Worm (Caenorhabditis elegans) whole organism, young adult: ENCODE measurements around the gene ugt-23.

Experiments used
- F10E7.11 ChIP-seq: sonication (generic microtip); optimal IDR thresholded peaks from 2 replicates; lab custom pipeline; 2017; ENCODE audit warnings: mild to moderate bottlenecking, missing genetic modification characterization, moderate library complexity, missing compliant biosample characterization
- F33H1.4 ChIP-seq: fragments of 200-800 bp; sonication (Bioruptor generic); IDR thresholded peaks from 2 replicates; pipeline ENCODE4 v1.3.6; 2022; ENCODE audit warnings: missing genetic modification reagents, missing genetic modification characterization, missing compliant biosample characterization
- F49E8.2 ChIP-seq: sonication (generic microtip); optimal IDR thresholded peaks from 3 replicates; lab custom pipeline; 2017; ENCODE audit warnings: missing genetic modification characterization, mild to moderate bottlenecking, missing compliant biosample characterization, antibody characterized with exemption, moderate library complexity; ENCODE audit not compliant: insufficient read depth
- F57A8.1 ChIP-seq: fragments of 200-800 bp; sonication (Bioruptor generic); optimal IDR thresholded peaks from 2 replicates; lab custom pipeline; 2018; ENCODE audit warnings: mild to moderate bottlenecking, missing genetic modification characterization, moderate library complexity, missing compliant biosample characterization
- F57C9.4 ChIP-seq: sonication (generic microtip); optimal IDR thresholded peaks from 2 replicates; lab custom pipeline; 2017; ENCODE audit warnings: mild to moderate bottlenecking, missing genetic modification characterization, missing compliant biosample characterization
- Y79H2A.3 ChIP-seq: fragments of 200-800 bp; sonication (Bioruptor generic); conservative IDR thresholded peaks from 2 replicates; pipeline ENCODE4 v1.3.6; 2022; ENCODE audit warnings: missing genetic modification reagents, missing genetic modification characterization, missing compliant biosample characterization
- ama-1 ChIP-seq, 3 experiments: fragments of 150-350 bp in 1 of 3; sonication (generic microtip) in 2 of 3; optimal IDR thresholded peaks; 2 replicates each; lab custom pipeline; 2014 to 2018; ENCODE audit warnings: missing biosample characterization in 2 of 3, missing genetic modification characterization in 2 of 3, missing genetic modification reagents in 2 of 3
- aptf-3 ChIP-seq: fragments of 200-800 bp; sonication (Bioruptor generic); IDR thresholded peaks from 2 replicates; pipeline ENCODE4 v1.3.6; 2022; ENCODE audit warnings: missing genetic modification characterization, missing compliant biosample characterization
- atf-7 ChIP-seq: sonication (generic microtip); optimal IDR thresholded peaks from 2 replicates; lab custom pipeline; 2017; ENCODE audit warnings: mild to moderate bottlenecking, missing genetic modification characterization, missing compliant biosample characterization
- attf-3 ChIP-seq: fragments of 200-800 bp; sonication (Bioruptor generic); conservative IDR thresholded peaks from 2 replicates; pipeline ENCODE4 v1.3.6; 2022; ENCODE audit warnings: missing genetic modification reagents, missing genetic modification characterization, missing compliant biosample characterization
- attf-6 ChIP-seq: fragments of 200-800 bp; sonication (Bioruptor generic); IDR thresholded peaks from 2 replicates; pipeline ENCODE4 v1.3.6; 2022; ENCODE audit warnings: missing genetic modification reagents, missing genetic modification characterization, missing compliant biosample characterization
- bed-2 ChIP-seq: fragments of 200-800 bp; sonication (Bioruptor generic); IDR thresholded peaks from 2 replicates; pipeline ENCODE4 v1.3.6; 2022; ENCODE audit warnings: missing genetic modification reagents, missing genetic modification characterization, missing compliant biosample characterization
- cebp-1 ChIP-seq, 2 experiments: fragments of 200-800 bp in 1 of 2; sonication (Bioruptor generic) in 1 of 2; sonication (generic microtip) in 1 of 2; IDR thresholded peaks in 1 of 2; optimal IDR thresholded peaks in 1 of 2; 2 replicates each; pipeline versions ENCODE4 v1.3.6 to Lab custom; 2017 to 2022; ENCODE audit warnings: missing compliant biosample characterization in 2 of 2, missing genetic modification characterization in 2 of 2, mild to moderate bottlenecking in 1 of 2, missing genetic modification reagents in 1 of 2, moderate library complexity in 1 of 2
- ceh-100 ChIP-seq: fragments of 200-800 bp; sonication (Bioruptor generic); IDR thresholded peaks from 2 replicates; pipeline ENCODE4 v1.3.6; 2022; ENCODE audit warnings: missing genetic modification reagents, missing genetic modification characterization, missing compliant biosample characterization
- ceh-40 ChIP-seq: fragments of 200-800 bp; sonication (Bioruptor generic); IDR thresholded peaks from 2 replicates; pipeline ENCODE4 v1.3.6; 2022; ENCODE audit warnings: missing genetic modification characterization, missing compliant biosample characterization
- dpff-1 ChIP-seq: sonication (generic microtip); optimal IDR thresholded peaks from 2 replicates; lab custom pipeline; 2017; ENCODE audit warnings: mild to moderate bottlenecking, missing genetic modification characterization, missing compliant biosample characterization
- dpl-1 ChIP-seq: fragments of 150-350 bp; optimal IDR thresholded peaks from 2 replicates; lab custom pipeline; 2014; ENCODE audit warnings: missing biosample characterization, missing genetic modification reagents, missing genetic modification characterization
- efl-1 ChIP-seq: fragments of 150-350 bp; optimal IDR thresholded peaks from 2 replicates; lab custom pipeline; 2014; ENCODE audit warnings: missing biosample characterization, missing genetic modification reagents, missing genetic modification characterization
- egl-44 ChIP-seq: fragments of 200-800 bp; sonication (Bioruptor generic); IDR thresholded peaks from 2 replicates; pipeline ENCODE4 v1.3.6; 2022; ENCODE audit warnings: missing genetic modification reagents, missing genetic modification characterization, missing compliant biosample characterization
- gei-17 ChIP-seq: fragments of 200-800 bp; sonication (Bioruptor generic); optimal IDR thresholded peaks from 2 replicates; lab custom pipeline; 2018; ENCODE audit warnings: mild to moderate bottlenecking, missing genetic modification characterization, missing compliant biosample characterization
- hlh-12 ChIP-seq: sonication (generic microtip); optimal IDR thresholded peaks from 2 replicates; lab custom pipeline; 2016; ENCODE audit warnings: missing genetic modification characterization, missing compliant biosample characterization
- hlh-26 ChIP-seq: fragments of 200-800 bp; sonication (Bioruptor generic); conservative IDR thresholded peaks from 2 replicates; pipeline ENCODE4 v1.3.6; 2022; ENCODE audit warnings: missing genetic modification reagents, missing genetic modification characterization, missing compliant biosample characterization
- lag-1 ChIP-seq: fragments of 200-800 bp; sonication (Bioruptor generic); IDR thresholded peaks from 2 replicates; pipeline ENCODE4 v1.3.6; 2022; ENCODE audit warnings: missing genetic modification reagents, missing genetic modification characterization, missing compliant biosample characterization
- lin-26 ChIP-seq: fragments of 200-800 bp; sonication (Bioruptor generic); IDR thresholded peaks from 2 replicates; pipeline ENCODE4 v1.3.6; 2022; ENCODE audit warnings: missing genetic modification reagents, missing genetic modification characterization, missing compliant biosample characterization
- lin-40 ChIP-seq: sonication (generic microtip); optimal IDR thresholded peaks from 2 replicates; lab custom pipeline; 2016; ENCODE audit warnings: missing genetic modification characterization, mild to moderate bottlenecking, missing compliant biosample characterization, missing genotype, missing genetic modification reagents
- lir-1 ChIP-seq: fragments of 200-800 bp; sonication (Bioruptor generic); conservative IDR thresholded peaks from 2 replicates; pipeline ENCODE4 v1.3.6; 2022; ENCODE audit warnings: missing genetic modification reagents, missing genetic modification characterization, missing compliant biosample characterization
- lsl-1 ChIP-seq: fragments of 200-800 bp; sonication (Bioruptor generic); optimal IDR thresholded peaks from 2 replicates; lab custom pipeline; 2018; ENCODE audit warnings: mild to moderate bottlenecking, missing genetic modification characterization, moderate library complexity, missing compliant biosample characterization
- madf-3 ChIP-seq: fragments of 200-800 bp; sonication (Bioruptor generic); IDR thresholded peaks from 2 replicates; pipeline ENCODE4 v1.3.6; 2022; ENCODE audit warnings: missing genetic modification reagents, missing genetic modification characterization, missing compliant biosample characterization
- madf-6 ChIP-seq: fragments of 200-800 bp; sonication (Bioruptor generic); IDR thresholded peaks from 2 replicates; pipeline ENCODE4 v1.3.6; 2022; ENCODE audit warnings: missing genetic modification reagents, missing genetic modification characterization, missing compliant biosample characterization
- nfya-1 ChIP-seq: sonication (generic microtip); optimal IDR thresholded peaks from 2 replicates; lab custom pipeline; 2017; ENCODE audit warnings: antibody characterized with exemption, missing compliant biosample characterization, missing genetic modification characterization, borderline replicate concordance; ENCODE audit not compliant: insufficient read depth
- nfya-2 ChIP-seq: fragments of 200-800 bp; sonication (Bioruptor generic); IDR thresholded peaks from 2 replicates; pipeline ENCODE4 v1.3.6; 2022; ENCODE audit warnings: missing genetic modification reagents, missing genetic modification characterization, missing compliant biosample characterization
- nhr-27 ChIP-seq: fragments of 200-800 bp; sonication (Bioruptor generic); optimal IDR thresholded peaks from 2 replicates; lab custom pipeline; 2018; ENCODE audit warnings: mild to moderate bottlenecking, missing genetic modification characterization, moderate library complexity, missing compliant biosample characterization
- nhr-80 ChIP-seq: sonication (generic microtip); optimal IDR thresholded peaks from 2 replicates; lab custom pipeline; 2016; ENCODE audit warnings: missing genetic modification characterization, missing compliant biosample characterization
- nhr-90 ChIP-seq: sonication (generic microtip); optimal IDR thresholded peaks from 2 replicates; lab custom pipeline; 2016; ENCODE audit warnings: missing genotype, mild to moderate bottlenecking, missing genetic modification characterization, missing compliant biosample characterization
- rec-8 ChIP-seq, 2 experiments: sonication (generic microtip); optimal IDR thresholded peaks; 2 replicates each; lab custom pipeline; 2016; ENCODE audit warnings: mild to moderate bottlenecking in 2 of 2, missing genetic modification characterization in 2 of 2, missing genetic modification reagents in 2 of 2, missing genotype in 2 of 2, missing biosample characterization in 1 of 2, missing compliant biosample characterization in 1 of 2, moderate library complexity in 1 of 2
- rpc-1 ChIP-seq, 2 experiments: fragments of 150-350 bp in 1 of 2; sonication (generic microtip) in 1 of 2; optimal IDR thresholded peaks; 2 replicates each; lab custom pipeline; 2014 to 2018; ENCODE audit warnings: missing biosample characterization in 1 of 2, missing genetic modification characterization in 1 of 2, missing genetic modification reagents in 1 of 2, missing genotype in 1 of 2
- sdz-38 ChIP-seq: sonication (generic microtip); optimal IDR thresholded peaks from 2 replicates; lab custom pipeline; 2016; ENCODE audit warnings: missing genotype, missing genetic modification characterization, missing compliant biosample characterization
- sea-2 ChIP-seq: fragments of 200-800 bp; sonication (Bioruptor generic); IDR thresholded peaks from 2 replicates; pipeline ENCODE4 v1.3.6; 2022; ENCODE audit warnings: missing genetic modification characterization, missing compliant biosample characterization
- tbp1 ChIP-seq: fragments of 200-800 bp; sonication (Bioruptor generic); optimal IDR thresholded peaks from 2 replicates; lab custom pipeline; 2018; ENCODE audit warnings: mild to moderate bottlenecking, missing genetic modification characterization, missing compliant biosample characterization
- tlf-1 ChIP-seq: fragments of 200-800 bp; sonication (Bioruptor generic); optimal IDR thresholded peaks from 2 replicates; lab custom pipeline; 2018; ENCODE audit warnings: mild to moderate bottlenecking, missing genetic modification characterization, missing compliant biosample characterization
- xnd-1 ChIP-seq: sonication (generic microtip); optimal IDR thresholded peaks from 2 replicates; lab custom pipeline; 2016; ENCODE audit warnings: missing genotype, missing genetic modification reagents, missing genetic modification characterization, missing compliant biosample characterization
- zfh-2 ChIP-seq: fragments of 200-800 bp; sonication (Bioruptor generic); conservative IDR thresholded peaks from 2 replicates; pipeline ENCODE4 v1.3.6; 2022; ENCODE audit warnings: missing genetic modification reagents, missing genetic modification characterization, missing compliant biosample characterization
- ztf-18 ChIP-seq: sonication (generic microtip); optimal IDR thresholded peaks from 2 replicates; lab custom pipeline; 2016; ENCODE audit warnings: missing genotype, mild to moderate bottlenecking, missing genetic modification characterization, missing compliant biosample characterization
- ztf-26 ChIP-seq: sonication (generic microtip); optimal IDR thresholded peaks from 2 replicates; lab custom pipeline; 2017; ENCODE audit warnings: missing genetic modification characterization, missing compliant biosample characterization

Gene ugt-23

ce11 chrX:9893069-9893468 lies 31.9 kb downstream of the ugt-23 start:
- no peak for TF ChIP-seq nfya-1 (tag; lab: Kevin White, UChicago)
- TF ChIP-seq nhr-90 (tag; lab: Kevin White, UChicago) = no peak
- no peak for TF ChIP-seq ceh-100 (GFP tag; lab: Robert Waterston, UW)
- no peak for TF ChIP-seq attf-6
- no peak for TF ChIP-seq tbp1 (GFP tag; lab: Kevin White, UChicago)
- no peak for TF ChIP-seq tlf-1 (GFP tag; lab: Kevin White, UChicago)
- TF ChIP-seq egl-44 = no peak
- no peak for TF ChIP-seq F33H1.4
- no peak for TF ChIP-seq bed-2 (GFP tag; lab: Robert Waterston, UW)
- no peak for TF ChIP-seq gei-17 (GFP tag; lab: Kevin White, UChicago)
- no peak for TF ChIP-seq lin-26 (GFP tag; lab: Robert Waterston, UW)
- no peak for TF ChIP-seq Y79H2A.3 (GFP tag; lab: Robert Waterston, UW)
- TF ChIP-seq sdz-38 (tag; lab: Kevin White, UChicago) = no peak
- TF ChIP-seq, all 124 proteins: peak for 0

ce11 chrX:9892323-9892722 lies 32.6 kb downstream of the ugt-23 start, which contains the start of gene F21G4.1:
Gene F21G4.1 (minus strand): TSS chrX:9892328.
- TF ChIP-seq nhr-80 (tag; lab: Kevin White, UChicago) = peak; percentile 72
- no peak for TF ChIP-seq nfya-2 (GFP tag; lab: Robert Waterston, UW)

- peak; percentile 99 for TF ChIP-seq aptf-3 (GFP tag; lab: Robert Waterston, UW)
- TF ChIP-seq lag-1 (GFP tag; lab: Robert Waterston, UW) = no peak
- no peak for TF ChIP-seq hlh-26 (GFP tag; lab: Robert Waterston, UW)
- TF ChIP-seq lsl-1 (GFP tag; lab: Kevin White, UChicago) = no peak
- no peak for TF ChIP-seq lin-40 (tag; lab: Kevin White, UChicago)
- no peak for TF ChIP-seq atf-7 (tag; lab: Kevin White, UChicago)
- TF ChIP-seq madf-6 (GFP tag; lab: Robert Waterston, UW) = peak; percentile 77
- peak; percentile 90 for TF ChIP-seq efl-1 (GFP tag; lab: Kevin White, UChicago)
- TF ChIP-seq ceh-100 (GFP tag; lab: Robert Waterston, UW) = no peak
- no peak for TF ChIP-seq ztf-18
- no peak for TF ChIP-seq dpff-1 (tag; lab: Kevin White, UChicago)
- TF ChIP-seq attf-3 (GFP tag; lab: Robert Waterston, UW) = no peak
- no peak for TF ChIP-seq F33H1.4
- no peak for TF ChIP-seq rpc-1 (optimal IDR thresholded peaks at IDR 0.05; lab: Kevin White, UChicago)
- TF ChIP-seq rpc-1 (tag; optimal IDR thresholded peaks at IDR 0.05; lab: Kevin White, UChicago) = no peak
- TF ChIP-seq nfya-1 (tag; lab: Kevin White, UChicago) = no peak
- no peak for TF ChIP-seq F10E7.11 (tag; lab: Kevin White, UChicago)
- no peak for TF ChIP-seq zfh-2 (GFP tag; lab: Robert Waterston, UW)
- TF ChIP-seq sea-2 (GFP tag; lab: Robert Waterston, UW) = no peak
- TF ChIP-seq F49E8.2 (tag; lab: Kevin White, UChicago) = no peak
- TF ChIP-seq F57C9.4 (tag; lab: Kevin White, UChicago) = no peak
- no peak for TF ChIP-seq lir-1 (GFP tag; lab: Robert Waterston, UW)
- no peak for TF ChIP-seq rec-8 (tag; optimal IDR thresholded peaks at IDR 0.05; lab: Kevin White, UChicago)
- no peak for TF ChIP-seq ceh-40 (GFP tag; lab: Robert Waterston, UW)
- TF ChIP-seq dpl-1 (GFP tag; lab: Kevin White, UChicago) = peak; percentile 36
- TF ChIP-seq hlh-12 (tag; lab: Kevin White, UChicago) = no peak
- TF ChIP-seq nhr-27 (tag; lab: Kevin White, UChicago) = no peak
- TF ChIP-seq F57A8.1 = no peak
- no peak for TF ChIP-seq cebp-1 (GFP tag; IDR thresholded peaks at IDR 0.05; lab: Robert Waterston, UW)
- TF ChIP-seq cebp-1 (tag; optimal IDR thresholded peaks at IDR 0.05; lab: Kevin White, UChicago) = no peak
- no peak for TF ChIP-seq lin-26 (GFP tag; lab: Robert Waterston, UW)
- no peak for TF ChIP-seq ztf-26 (tag; lab: Kevin White, UChicago)
- 0 out of 2 replicates have a peak, but pooled peaks have one; percentile 53 for TF ChIP-seq madf-3
- no peak for TF ChIP-seq ama-1 (optimal IDR thresholded peaks at IDR 0.05; lab: Kevin White, UChicago)
- no peak for TF ChIP-seq ama-1 (GFP tag; optimal IDR thresholded peaks at IDR 0.05; lab: Kevin White, UChicago)
- TF ChIP-seq xnd-1 (tag; lab: Kevin White, UChicago) = peak; percentile 19
Observed at ce11 chrX:9883837-9884324, 41.1 kb downstream of the ugt-23 start, which contains the start of gene mrp-4. Gene mrp-4 (plus strand): TSS chrX:9884274.
